Fruit fly (Drosophila melanogaster) whole organism, prepupa: ENCODE results near the gene nAChRbeta3.

Source experiments
- Blimp-1 ChIP-seq: fragments of 200-800 bp; sonication (Bioruptor generic); optimal IDR thresholded peaks from 3 replicates; lab custom pipeline; 2017; ENCODE audit warnings: missing biosample characterization, missing genetic modification characterization, mild to moderate bottlenecking, moderate library complexity, missing genetic modification reagents
- CG10669 ChIP-seq: fragments of 200-800 bp; sonication (Bioruptor generic); optimal IDR thresholded peaks from 3 replicates; lab custom pipeline; 2018; ENCODE audit warnings: missing biosample characterization, mild to moderate bottlenecking, missing genetic modification characterization, moderate library complexity
- CG32006 ChIP-seq: fragments of 200-800 bp; sonication (Bioruptor generic); optimal IDR thresholded peaks from 3 replicates; lab custom pipeline; 2017; ENCODE audit warnings: missing biosample characterization, mild to moderate bottlenecking, missing genetic modification characterization
- CG8319 ChIP-seq: fragments of 200-800 bp; sonication (Bioruptor generic); optimal IDR thresholded peaks from 3 replicates; lab custom pipeline; 2016; ENCODE audit warnings: missing biosample characterization, missing genetic modification characterization
- Sox102F ChIP-seq: fragments of 200-800 bp; sonication (Bioruptor generic); optimal IDR thresholded peaks from 2 replicates; lab custom pipeline; 2016; ENCODE audit warnings: missing biosample characterization, mild to moderate bottlenecking, missing genetic modification characterization
- vri ChIP-seq: fragments of 200-800 bp; sonication (Bioruptor generic); optimal IDR thresholded peaks from 3 replicates; lab custom pipeline; 2016; ENCODE audit warnings: missing biosample characterization, mild to moderate bottlenecking, missing genetic modification characterization

DNA sequence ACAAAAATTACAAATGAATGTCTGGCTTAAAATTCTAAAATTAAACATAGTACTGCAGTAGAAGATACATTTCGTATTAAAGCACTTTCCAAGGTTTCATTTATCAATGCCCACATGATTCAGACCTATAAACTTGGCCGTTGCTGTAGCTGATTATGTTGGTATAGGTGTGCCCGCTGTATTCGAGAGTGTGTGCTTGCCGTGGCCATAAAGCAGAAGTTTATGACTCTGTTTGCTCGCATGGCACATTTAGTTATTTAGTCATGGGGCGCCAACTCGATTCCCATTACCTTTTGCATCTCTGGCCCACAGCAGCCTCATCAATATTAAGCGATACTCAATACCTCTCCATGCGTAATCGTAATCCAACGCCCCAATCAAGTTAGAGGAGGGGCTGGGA, 31.9 kb upstream of the nAChRbeta3 start:
- TF ChIP-seq CG8319 (GFP tag; lab: Kevin White, UChicago) (no peak), Blimp-1 (GFP tag; lab: Kevin White, UChicago) (no peak), Sox102F (GFP tag; lab: Kevin White, UChicago) (no peak), CG32006 (GFP tag; lab: Kevin White, UChicago) (no peak), vri (no peak), CG10669 (GFP tag; lab: Kevin White, UChicago) (no peak)
